Fruit fly (Drosophila melanogaster) whole organism, prepupa: ENCODE data around the gene Delta.

Experiments
- Blimp-1 ChIP-seq: fragments of 200-800 bp; sonication (Bioruptor generic); optimal IDR thresholded peaks from 3 replicates; lab custom pipeline; 2017; ENCODE audit warnings: missing biosample characterization, missing genetic modification characterization, mild to moderate bottlenecking, moderate library complexity, missing genetic modification reagents
- CG10631 ChIP-seq: fragments of 200-800 bp; sonication (Bioruptor generic); optimal IDR thresholded peaks from 2 replicates; lab custom pipeline; 2016; ENCODE audit warnings: missing biosample characterization, missing genetic modification characterization
- CG10669 ChIP-seq: fragments of 200-800 bp; sonication (Bioruptor generic); optimal IDR thresholded peaks from 3 replicates; lab custom pipeline; 2018; ENCODE audit warnings: missing biosample characterization, mild to moderate bottlenecking, missing genetic modification characterization, moderate library complexity
- CG11294 ChIP-seq: fragments of 200-800 bp; sonication (Bioruptor generic); IDR thresholded peaks from 2 replicates; pipeline ENCODE4 v1.3.6; 2022; ENCODE audit warnings: missing biosample characterization, missing genetic modification characterization
- CG11902 ChIP-seq: fragments of 200-800 bp; sonication (Bioruptor generic); optimal IDR thresholded peaks from 3 replicates; lab custom pipeline; 2016; ENCODE audit warnings: missing biosample characterization, missing genetic modification characterization
- CG15336 ChIP-seq: fragments of 200-800 bp; sonication (Bioruptor generic); IDR thresholded peaks from 2 replicates; pipeline ENCODE4 v1.3.6; 2022; ENCODE audit warnings: missing biosample characterization, missing genetic modification characterization
- CG1621 ChIP-seq: fragments of 200-800 bp; sonication (Bioruptor generic); optimal IDR thresholded peaks from 3 replicates; lab custom pipeline; 2018; ENCODE audit warnings: missing biosample characterization, mild to moderate bottlenecking, missing genetic modification characterization
- CG16779 ChIP-seq: fragments of 200-800 bp; sonication (Bioruptor generic); optimal IDR thresholded peaks from 3 replicates; lab custom pipeline; 2017; ENCODE audit warnings: missing biosample characterization, mild to moderate bottlenecking, missing genetic modification characterization
- CG3032 ChIP-seq: fragments of 200-800 bp; optimal IDR thresholded peaks from 2 replicates; lab custom pipeline; 2019; ENCODE audit warnings: missing biosample characterization, mild to moderate bottlenecking, missing genetic modification characterization, moderate library complexity
- CG31627 ChIP-seq: fragments of 200-800 bp; sonication (Bioruptor generic); optimal IDR thresholded peaks from 3 replicates; lab custom pipeline; 2016; ENCODE audit warnings: missing biosample characterization, missing genetic modification characterization
- CG32006 ChIP-seq: fragments of 200-800 bp; sonication (Bioruptor generic); optimal IDR thresholded peaks from 3 replicates; lab custom pipeline; 2017; ENCODE audit warnings: missing biosample characterization, mild to moderate bottlenecking, missing genetic modification characterization
- CG3919 ChIP-seq: fragments of 200-800 bp; sonication (Bioruptor generic); optimal IDR thresholded peaks from 3 replicates; lab custom pipeline; 2016; ENCODE audit warnings: missing biosample characterization, missing genetic modification characterization
- CG4318 ChIP-seq: fragments of 200-800 bp; sonication (Bioruptor generic); optimal IDR thresholded peaks from 3 replicates; lab custom pipeline; 2017; ENCODE audit warnings: missing biosample characterization, mild to moderate bottlenecking, missing genetic modification characterization
- CG6163 ChIP-seq: fragments of 200-800 bp; sonication (Bioruptor generic); IDR thresholded peaks from 3 replicates; pipeline ENCODE4 v1.3.6; 2022; ENCODE audit warnings: missing biosample characterization, missing genetic modification characterization
- CG6276 ChIP-seq: fragments of 200-800 bp; sonication (Bioruptor generic); optimal IDR thresholded peaks from 2 replicates; lab custom pipeline; 2017; ENCODE audit warnings: missing biosample characterization, mild to moderate bottlenecking, missing genetic modification characterization
- CG6792 ChIP-seq: fragments of 200-800 bp; sonication (Bioruptor generic); optimal IDR thresholded peaks from 3 replicates; lab custom pipeline; 2016; ENCODE audit warnings: missing biosample characterization, missing genetic modification characterization
- CG6808 ChIP-seq: fragments of 200-800 bp; sonication (Bioruptor generic); optimal IDR thresholded peaks from 3 replicates; lab custom pipeline; 2017; ENCODE audit warnings: missing biosample characterization, missing genetic modification characterization, mild to moderate bottlenecking, moderate library complexity, missing genetic modification reagents
- CG6854 ChIP-seq: fragments of 200-800 bp; sonication (Bioruptor generic); optimal IDR thresholded peaks from 2 replicates; lab custom pipeline; 2017; ENCODE audit warnings: missing biosample characterization, mild to moderate bottlenecking, missing genetic modification characterization
- CG8319 ChIP-seq: fragments of 200-800 bp; sonication (Bioruptor generic); optimal IDR thresholded peaks from 3 replicates; lab custom pipeline; 2016; ENCODE audit warnings: missing biosample characterization, missing genetic modification characterization
- CG8632 ChIP-seq: fragments of 200-800 bp; sonication (Bioruptor generic); optimal IDR thresholded peaks from 3 replicates; lab custom pipeline; 2016; ENCODE audit warnings: missing biosample characterization, missing genetic modification characterization
- CG9139 ChIP-seq: fragments of 200-800 bp; sonication (Bioruptor generic); optimal IDR thresholded peaks from 3 replicates; lab custom pipeline; 2017; ENCODE audit warnings: missing biosample characterization, mild to moderate bottlenecking, missing genetic modification characterization
- Eip75B ChIP-seq: fragments of 200-800 bp; sonication (Bioruptor generic); optimal IDR thresholded peaks from 3 replicates; lab custom pipeline; 2016; ENCODE audit warnings: missing biosample characterization, missing genetic modification characterization
- Eip78C ChIP-seq: fragments of 200-800 bp; sonication (Bioruptor generic); peaks from one replicate; lab custom pipeline; 2016; ENCODE audit warnings: missing biosample characterization, missing genetic modification characterization
- Eip93F ChIP-seq: fragments of 200-800 bp; sonication (Bioruptor generic); optimal IDR thresholded peaks from 2 replicates; lab custom pipeline; 2016; ENCODE audit warnings: missing biosample characterization, mild to moderate bottlenecking, missing genetic modification characterization
- Ets21C ChIP-seq: fragments of 200-800 bp; sonication (Bioruptor generic); optimal IDR thresholded peaks from 3 replicates; lab custom pipeline; 2016; ENCODE audit warnings: missing biosample characterization, missing genetic modification characterization
- Ets96B ChIP-seq: fragments of 200-800 bp; optimal IDR thresholded peaks from 2 replicates; lab custom pipeline; 2019; ENCODE audit warnings: missing biosample characterization, mild to moderate bottlenecking, missing genetic modification characterization, moderate library complexity
- Gug ChIP-seq: fragments of 200-800 bp; sonication (Bioruptor generic); IDR thresholded peaks from 2 replicates; pipeline ENCODE4 v1.3.6; 2022; ENCODE audit warnings: missing biosample characterization, missing genetic modification characterization
- Hr38 ChIP-seq: sonication (Bioruptor generic); optimal IDR thresholded peaks from 2 replicates; lab custom pipeline; 2016; ENCODE audit warnings: missing biosample characterization, missing genetic modification characterization
- Hr4 ChIP-seq: fragments of 200-800 bp; sonication (Bioruptor generic); optimal IDR thresholded peaks from 3 replicates; lab custom pipeline; 2016; ENCODE audit warnings: missing biosample characterization, missing genetic modification characterization
- Lpt ChIP-seq: fragments of 200-800 bp; sonication (Bioruptor generic); optimal IDR thresholded peaks from 3 replicates; lab custom pipeline; 2016; ENCODE audit warnings: missing biosample characterization, missing genetic modification characterization
- Met ChIP-seq: fragments of 200-800 bp; sonication (Bioruptor generic); optimal IDR thresholded peaks from 3 replicates; lab custom pipeline; 2016; ENCODE audit warnings: missing biosample characterization, missing genetic modification characterization
- Smox ChIP-seq: fragments of 200-800 bp; sonication (Bioruptor generic); optimal IDR thresholded peaks from 3 replicates; lab custom pipeline; 2016; ENCODE audit warnings: missing biosample characterization, missing genetic modification characterization
- Sox102F ChIP-seq: fragments of 200-800 bp; sonication (Bioruptor generic); optimal IDR thresholded peaks from 2 replicates; lab custom pipeline; 2016; ENCODE audit warnings: missing biosample characterization, mild to moderate bottlenecking, missing genetic modification characterization
- Sox14 ChIP-seq: fragments of 200-800 bp; sonication (Bioruptor generic); optimal IDR thresholded peaks from 3 replicates; lab custom pipeline; 2016; ENCODE audit warnings: missing biosample characterization, missing genetic modification characterization
- Sox15 ChIP-seq: fragments of 200-800 bp; sonication (Bioruptor generic); optimal IDR thresholded peaks from 3 replicates; lab custom pipeline; 2016; ENCODE audit warnings: missing biosample characterization, missing genetic modification characterization
- achi ChIP-seq: fragments of 200-800 bp; sonication (Bioruptor generic); optimal IDR thresholded peaks from 3 replicates; lab custom pipeline; 2016; ENCODE audit warnings: missing biosample characterization, missing genetic modification characterization
- cyc ChIP-seq: fragments of 200-800 bp; sonication (Bioruptor generic); optimal IDR thresholded peaks from 3 replicates; lab custom pipeline; 2016; ENCODE audit warnings: missing biosample characterization, missing genetic modification characterization
- dac ChIP-seq: fragments of 200-800 bp; sonication (Bioruptor generic); optimal IDR thresholded peaks from 2 replicates; lab custom pipeline; 2017; ENCODE audit warnings: missing biosample characterization, mild to moderate bottlenecking, missing genetic modification characterization
- dsx ChIP-seq: fragments of 200-800 bp; optimal IDR thresholded peaks from 3 replicates; lab custom pipeline; 2019; ENCODE audit warnings: missing biosample characterization, mild to moderate bottlenecking, missing genetic modification characterization, moderate library complexity; ENCODE audit not compliant: poor library complexity, severe bottlenecking
- eg ChIP-seq: fragments of 200-800 bp; sonication (Bioruptor generic); IDR thresholded peaks from 3 replicates; pipeline ENCODE4 v1.3.6; 2022; ENCODE audit warnings: missing biosample characterization, missing genetic modification characterization
- esn ChIP-seq: fragments of 200-800 bp; sonication (Bioruptor generic); optimal IDR thresholded peaks from 2 replicates; lab custom pipeline; 2016; ENCODE audit warnings: missing biosample characterization, mild to moderate bottlenecking, missing genetic modification characterization, moderate library complexity
- fd59A ChIP-seq: fragments of 200-800 bp; sonication (Bioruptor generic); optimal IDR thresholded peaks from 2 replicates; lab custom pipeline; 2017; ENCODE audit warnings: missing biosample characterization, mild to moderate bottlenecking, missing genetic modification characterization, missing genetic modification reagents
- fd85E ChIP-seq: fragments of 200-800 bp; sonication (Bioruptor generic); optimal IDR thresholded peaks from 3 replicates; lab custom pipeline; 2016; ENCODE audit warnings: missing biosample characterization, missing genetic modification characterization
- fkh ChIP-seq: fragments of 200-800 bp; sonication (Bioruptor generic); optimal IDR thresholded peaks from 3 replicates; lab custom pipeline; 2017; ENCODE audit warnings: missing biosample characterization, mild to moderate bottlenecking, missing genetic modification characterization, moderate library complexity
- lz ChIP-seq: fragments of 200-800 bp; sonication (Bioruptor generic); optimal IDR thresholded peaks from 3 replicates; lab custom pipeline; 2016; ENCODE audit warnings: missing biosample characterization, missing genetic modification characterization
- net ChIP-seq: fragments of 200-800 bp; sonication (Bioruptor generic); optimal IDR thresholded peaks from 3 replicates; lab custom pipeline; 2016; ENCODE audit warnings: missing biosample characterization, missing genetic modification characterization
- pdm3 ChIP-seq: fragments of 200-800 bp; sonication (Bioruptor generic); optimal IDR thresholded peaks from 3 replicates; lab custom pipeline; 2016; ENCODE audit warnings: missing biosample characterization, missing genetic modification characterization
- salr ChIP-seq, 2 experiments: fragments of 200-800 bp; sonication (Bioruptor generic); optimal IDR thresholded peaks; 3 replicates each; lab custom pipeline; 2016 to 2018; ENCODE audit warnings: missing biosample characterization in 2 of 2, missing genetic modification characterization in 2 of 2, mild to moderate bottlenecking in 1 of 2
- spab ChIP-seq: fragments of 200-800 bp; sonication (Bioruptor generic); optimal IDR thresholded peaks from 2 replicates; lab custom pipeline; 2017; ENCODE audit warnings: missing biosample characterization, mild to moderate bottlenecking, missing genetic modification characterization, missing genetic modification reagents
- ss ChIP-seq, 2 experiments: fragments of 200-800 bp; sonication (Bioruptor generic); optimal IDR thresholded peaks; 2 replicates in 1 of 2; 3 replicates in 1 of 2; lab custom pipeline; 2017 to 2018; ENCODE audit warnings: mild to moderate bottlenecking in 2 of 2, missing biosample characterization in 2 of 2, missing genetic modification characterization in 2 of 2, moderate library complexity in 1 of 2
- svp ChIP-seq: fragments of 200-800 bp; sonication (Bioruptor generic); peaks from one replicate; lab custom pipeline; 2016; ENCODE audit warnings: missing biosample characterization, missing genetic modification characterization
- topi ChIP-seq: fragments of 200-800 bp; sonication (Bioruptor generic); optimal IDR thresholded peaks from 3 replicates; lab custom pipeline; 2016; ENCODE audit warnings: missing biosample characterization, missing genetic modification characterization
- vri ChIP-seq: fragments of 200-800 bp; sonication (Bioruptor generic); optimal IDR thresholded peaks from 3 replicates; lab custom pipeline; 2016; ENCODE audit warnings: missing biosample characterization, mild to moderate bottlenecking, missing genetic modification characterization

Gene Delta

dm6 chr3R:19264789-19265188 is 61.2 kb downstream of the Delta start:
- TF ChIP-seq CG16779 (tag; lab: Kevin White, UChicago), result no peak
- TF ChIP-seq ss (GFP tag; optimal IDR thresholded peaks at IDR 0.05; lab: Kevin White, UChicago), result no peak
- TF ChIP-seq fd85E (GFP tag; lab: Kevin White, UChicago), result no peak
- TF ChIP-seq esn (GFP tag; lab: Kevin White, UChicago), result no peak
- TF ChIP-seq Ets96B (tag; lab: Kevin White, UChicago), result no peak
- no peak for TF ChIP-seq Met (GFP tag; lab: Kevin White, UChicago)
- no peak for TF ChIP-seq vri (GFP tag; lab: Kevin White, UChicago)
- no peak for TF ChIP-seq CG9139
- TF ChIP-seq CG6276 (GFP tag; lab: Kevin White, UChicago), result peak; percentile 74
- TF ChIP-seq CG6792 (GFP tag; lab: Kevin White, UChicago), result peak; percentile 24
- TF ChIP-seq CG6808 (GFP tag; lab: Kevin White, UChicago), result no peak
- peak; percentile 22 for TF ChIP-seq CG8319 (GFP tag; lab: Kevin White, UChicago)
- TF ChIP-seq CG3032 (tag; lab: Kevin White, UChicago), result no peak
- peak; percentile 60; the same call in 2 of the 3 replicates for TF ChIP-seq CG6163
- peak; percentile 60 for TF ChIP-seq CG15336 (GFP tag; lab: Robert Waterston, UW)
- no peak for TF ChIP-seq svp (GFP tag; lab: Kevin White, UChicago)
- no peak for TF ChIP-seq Blimp-1 (GFP tag; lab: Kevin White, UChicago)
- no peak for TF ChIP-seq Eip93F (GFP tag; lab: Kevin White, UChicago)
- no peak for TF ChIP-seq Sox102F (GFP tag; lab: Kevin White, UChicago)
- TF ChIP-seq dsx (GFP tag; lab: Kevin White, UChicago), result no peak
- peak; percentile 75 for TF ChIP-seq eg (GFP tag; lab: Robert Waterston, UW)
- no peak for TF ChIP-seq Sox15 (GFP tag; lab: Kevin White, UChicago)
- TF ChIP-seq CG8632 (GFP tag; lab: Kevin White, UChicago), result no peak
- TF ChIP-seq topi (GFP tag; lab: Kevin White, UChicago), result no peak
- TF ChIP-seq Ets21C (GFP tag; lab: Kevin White, UChicago), result no peak
- TF ChIP-seq CG11902 (GFP tag; lab: Kevin White, UChicago), result no peak
- peak; percentile 20 for TF ChIP-seq achi
- TF ChIP-seq Lpt, result no peak
- TF ChIP-seq Eip78C (GFP tag; lab: Kevin White, UChicago), result peak; percentile 66
- peak; percentile 16 for TF ChIP-seq CG10631 (GFP tag; lab: Kevin White, UChicago)
- TF ChIP-seq CG3919, result peak; percentile 31
- TF ChIP-seq Gug (GFP tag; lab: Robert Waterston, UW), result peak; percentile 58
- no peak for TF ChIP-seq CG6854 (GFP tag; lab: Kevin White, UChicago)
- no peak for TF ChIP-seq fkh
- no peak for TF ChIP-seq cyc (GFP tag; lab: Kevin White, UChicago)
- TF ChIP-seq dac, result peak; percentile 30
- no peak for TF ChIP-seq CG10669
- TF ChIP-seq fd59A (GFP tag; lab: Kevin White, UChicago), result no peak
- TF ChIP-seq Eip75B (GFP tag; lab: Kevin White, UChicago), result no peak
- TF ChIP-seq CG4318 (GFP tag; lab: Kevin White, UChicago), result peak; percentile 45
- TF ChIP-seq net (GFP tag; lab: Kevin White, UChicago), result no peak
- TF ChIP-seq spab (GFP tag; lab: Kevin White, UChicago), result no peak
- no peak for TF ChIP-seq lz (GFP tag; lab: Kevin White, UChicago)
- no peak for TF ChIP-seq Smox (GFP tag; lab: Kevin White, UChicago)
- TF ChIP-seq CG11294 (GFP tag; lab: Robert Waterston, UW), result peak; percentile 35; the same call in 1 of the 2 replicates
- TF ChIP-seq Sox14 (GFP tag; lab: Kevin White, UChicago), result no peak
- peak; percentile 39 for TF ChIP-seq Hr4 (GFP tag; lab: Kevin White, UChicago)
- no peak for TF ChIP-seq Hr38 (GFP tag; lab: Kevin White, UChicago)
- no peak for TF ChIP-seq CG31627 (GFP tag; lab: Kevin White, UChicago)
- peak; percentile 70 for TF ChIP-seq CG32006 (GFP tag; lab: Kevin White, UChicago)
- TF ChIP-seq CG1621 (tag; lab: Kevin White, UChicago), result no peak
- TF ChIP-seq pdm3, result no peak
- TF ChIP-seq salr (GFP tag; optimal IDR thresholded peaks at IDR 0.05; lab: Kevin White, UChicago), result no peak
